Fruit fly (Drosophila melanogaster) whole organism, prepupa: ENCODE measurements around the gene Inx3.

ENCODE experiments used
- CG10669 ChIP-seq: fragments of 200-800 bp; sonication (Bioruptor generic); optimal IDR thresholded peaks from 3 replicates; lab custom pipeline; 2018; ENCODE audit warnings: missing biosample characterization, mild to moderate bottlenecking, missing genetic modification characterization, moderate library complexity
- CG11294 ChIP-seq: fragments of 200-800 bp; sonication (Bioruptor generic); IDR thresholded peaks from 2 replicates; pipeline ENCODE4 v1.3.6; 2022; ENCODE audit warnings: missing biosample characterization, missing genetic modification characterization
- CG1621 ChIP-seq: fragments of 200-800 bp; sonication (Bioruptor generic); optimal IDR thresholded peaks from 3 replicates; lab custom pipeline; 2018; ENCODE audit warnings: missing biosample characterization, mild to moderate bottlenecking, missing genetic modification characterization
- CG31627 ChIP-seq: fragments of 200-800 bp; sonication (Bioruptor generic); optimal IDR thresholded peaks from 3 replicates; lab custom pipeline; 2016; ENCODE audit warnings: missing biosample characterization, missing genetic modification characterization
- CG3919 ChIP-seq: fragments of 200-800 bp; sonication (Bioruptor generic); optimal IDR thresholded peaks from 3 replicates; lab custom pipeline; 2016; ENCODE audit warnings: missing biosample characterization, missing genetic modification characterization
- CG4318 ChIP-seq: fragments of 200-800 bp; sonication (Bioruptor generic); optimal IDR thresholded peaks from 3 replicates; lab custom pipeline; 2017; ENCODE audit warnings: missing biosample characterization, mild to moderate bottlenecking, missing genetic modification characterization
- CG6854 ChIP-seq: fragments of 200-800 bp; sonication (Bioruptor generic); optimal IDR thresholded peaks from 2 replicates; lab custom pipeline; 2017; ENCODE audit warnings: missing biosample characterization, mild to moderate bottlenecking, missing genetic modification characterization
- CG8632 ChIP-seq: fragments of 200-800 bp; sonication (Bioruptor generic); optimal IDR thresholded peaks from 3 replicates; lab custom pipeline; 2016; ENCODE audit warnings: missing biosample characterization, missing genetic modification characterization
- CG9139 ChIP-seq: fragments of 200-800 bp; sonication (Bioruptor generic); optimal IDR thresholded peaks from 3 replicates; lab custom pipeline; 2017; ENCODE audit warnings: missing biosample characterization, mild to moderate bottlenecking, missing genetic modification characterization
- Lpt ChIP-seq: fragments of 200-800 bp; sonication (Bioruptor generic); optimal IDR thresholded peaks from 3 replicates; lab custom pipeline; 2016; ENCODE audit warnings: missing biosample characterization, missing genetic modification characterization
- acj6 ChIP-seq: fragments of 200-800 bp; sonication (Bioruptor generic); optimal IDR thresholded peaks from 3 replicates; lab custom pipeline; 2016; ENCODE audit warnings: missing biosample characterization, missing genetic modification characterization
- eg ChIP-seq: fragments of 200-800 bp; sonication (Bioruptor generic); IDR thresholded peaks from 3 replicates; pipeline ENCODE4 v1.3.6; 2022; ENCODE audit warnings: missing biosample characterization, missing genetic modification characterization
- ss ChIP-seq, 2 experiments: fragments of 200-800 bp; sonication (Bioruptor generic); optimal IDR thresholded peaks; 2 replicates in 1 of 2; 3 replicates in 1 of 2; lab custom pipeline; 2017 to 2018; ENCODE audit warnings: mild to moderate bottlenecking in 2 of 2, missing biosample characterization in 2 of 2, missing genetic modification characterization in 2 of 2, moderate library complexity in 1 of 2

DNA sequence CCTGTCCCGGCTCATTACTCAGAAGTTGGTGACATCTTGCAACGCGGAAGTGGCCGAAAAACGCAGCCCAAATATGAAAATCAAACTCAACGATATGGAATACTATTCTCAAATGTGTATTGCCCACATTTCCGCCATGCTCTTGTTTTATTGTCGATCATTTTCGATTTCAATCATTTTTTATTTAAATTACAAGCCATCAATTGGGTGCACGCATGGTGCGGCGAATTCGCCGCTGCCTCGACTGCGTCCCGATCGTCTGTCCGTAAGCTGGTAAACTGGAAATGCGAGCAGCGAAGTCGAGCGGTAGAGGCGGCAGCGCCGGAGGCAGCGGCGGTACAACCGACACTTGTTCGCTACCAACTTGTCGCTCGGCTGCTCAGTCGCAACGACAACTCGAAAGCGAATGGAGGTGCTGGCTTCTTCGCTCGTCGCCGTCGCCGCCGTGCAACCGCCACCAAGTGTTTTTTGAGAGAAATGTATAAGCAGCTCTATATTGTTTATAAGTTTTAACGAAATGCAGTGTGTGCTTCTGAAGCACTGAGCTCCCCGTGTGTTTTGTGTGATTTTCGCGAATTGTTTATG lies 32.3 kb upstream of the Inx3 start:
- TF ChIP-seq CG31627 (GFP tag; lab: Kevin White, UChicago) (no peak), CG9139 (GFP tag; lab: Kevin White, UChicago) (no peak), CG3919 (peak; percentile 64), ss (GFP tag; optimal IDR thresholded peaks at IDR 0.05; lab: Kevin White, UChicago) (peak in 1 of 2 experiments; percentile 17), eg (peak; percentile 46; the same call in 1 of the 3 replicates), CG10669 (GFP tag; lab: Kevin White, UChicago) (no peak), CG8632 (no peak), CG1621 (peak; percentile 8), CG6854 (no peak), acj6 (GFP tag; lab: Kevin White, UChicago) (no peak), CG4318 (GFP tag; lab: Kevin White, UChicago) (no peak), CG11294 (GFP tag; lab: Robert Waterston, UW) (no peak), Lpt (GFP tag; lab: Kevin White, UChicago) (no peak)
